Worm (Caenorhabditis elegans) whole organism, L2 larva: ENCODE results near the gene F33G12.6.
A peak's percentile ranks its signal among the peaks of the same experiment; 100 is the strongest.

Experiments
- C34F6.9 ChIP-seq: fragments of 150-350 bp; optimal IDR thresholded peaks from 2 replicates; lab custom pipeline; 2014; ENCODE audit warnings: missing biosample characterization, missing genetic modification characterization
- F13H6.1 ChIP-seq: sonication (generic microtip); optimal IDR thresholded peaks from 2 replicates; lab custom pipeline; 2016; ENCODE audit warnings: missing genetic modification characterization, missing compliant biosample characterization
- R02D3.7 ChIP-seq: fragments of 150-350 bp; optimal IDR thresholded peaks from 2 replicates; lab custom pipeline; 2014; ENCODE audit warnings: missing biosample characterization, missing genetic modification characterization
- Y55F3AM.14 ChIP-seq: fragments of 200-800 bp; sonication (Bioruptor generic); optimal IDR thresholded peaks from 2 replicates; lab custom pipeline; 2018; ENCODE audit warnings: mild to moderate bottlenecking, missing genetic modification characterization, missing compliant biosample characterization
- ZK546.5 ChIP-seq: sonication (generic microtip); optimal IDR thresholded peaks from 2 replicates; lab custom pipeline; 2017; ENCODE audit warnings: missing biosample characterization, missing genetic modification characterization
- alr-1 ChIP-seq: fragments of 150-350 bp; optimal IDR thresholded peaks from 2 replicates; lab custom pipeline; 2014; ENCODE audit warnings: missing biosample characterization, missing genetic modification characterization
- aly-2 ChIP-seq: fragments of 150-350 bp; optimal IDR thresholded peaks from 2 replicates; lab custom pipeline; 2014; ENCODE audit warnings: missing biosample characterization, missing genetic modification characterization
- ama-1 ChIP-seq: fragments of 150-350 bp; optimal IDR thresholded peaks from 2 replicates; lab custom pipeline; 2018; ENCODE audit warnings: inconsistent platforms
- blmp-1 ChIP-seq: sonication (generic microtip); optimal IDR thresholded peaks from 2 replicates; lab custom pipeline; 2017; ENCODE audit warnings: missing genetic modification characterization, mild to moderate bottlenecking, missing compliant biosample characterization, antibody characterized with exemption, moderate library complexity; ENCODE audit not compliant: insufficient read depth
- ceh-16 ChIP-seq: fragments of 150-350 bp; optimal IDR thresholded peaks from 2 replicates; lab custom pipeline; 2014; ENCODE audit warnings: missing biosample characterization, missing genetic modification characterization
- ceh-82 ChIP-seq: fragments of 150-350 bp; optimal IDR thresholded peaks from 2 replicates; lab custom pipeline; 2014; ENCODE audit warnings: missing biosample characterization, missing genetic modification characterization
- crh-2 ChIP-seq: sonication (generic microtip); optimal IDR thresholded peaks from 2 replicates; lab custom pipeline; 2017; ENCODE audit warnings: missing biosample characterization, missing genetic modification characterization
- dmd-4 ChIP-seq: sonication (generic microtip); optimal IDR thresholded peaks from 2 replicates; lab custom pipeline; 2017; ENCODE audit warnings: missing biosample characterization, missing genetic modification characterization
- egl-27 ChIP-seq: sonication (generic microtip); optimal IDR thresholded peaks from 3 replicates; lab custom pipeline; 2017; ENCODE audit warnings: missing biosample characterization, missing genetic modification reagents, missing genetic modification characterization
- elt-1 ChIP-seq: fragments of 150-350 bp; optimal IDR thresholded peaks from 2 replicates; lab custom pipeline; 2014; ENCODE audit warnings: missing biosample characterization, missing genetic modification characterization
- elt-3 ChIP-seq: sonication (generic microtip); optimal IDR thresholded peaks from 2 replicates; lab custom pipeline; 2017; ENCODE audit warnings: missing biosample characterization, missing genetic modification characterization
- fos-1 ChIP-seq: fragments of 150-350 bp; optimal IDR thresholded peaks from 2 replicates; lab custom pipeline; 2014; ENCODE audit warnings: missing biosample characterization, missing genetic modification characterization
- gmeb-1 ChIP-seq: fragments of 150-350 bp; optimal IDR thresholded peaks from 2 replicates; lab custom pipeline; 2014; ENCODE audit warnings: missing biosample characterization, missing genetic modification characterization
- lin-11 ChIP-seq: fragments of 150-350 bp; sonication (generic microtip); optimal IDR thresholded peaks from 2 replicates; lab custom pipeline; 2014; ENCODE audit warnings: missing biosample characterization, missing genetic modification characterization, inconsistent platforms, mixed read lengths
- lin-13 ChIP-seq: fragments of 150-350 bp; optimal IDR thresholded peaks from 2 replicates; lab custom pipeline; 2014; ENCODE audit warnings: missing biosample characterization, missing genetic modification reagents, missing genetic modification characterization
- lin-39 ChIP-seq: fragments of 150-350 bp; optimal IDR thresholded peaks from 2 replicates; lab custom pipeline; 2014; ENCODE audit warnings: missing biosample characterization, missing genetic modification reagents, missing genetic modification characterization
- lsy-2 ChIP-seq, 2 experiments: fragments of 150-350 bp in 1 of 2; sonication (generic microtip) in 1 of 2; optimal IDR thresholded peaks; 2 replicates each; lab custom pipeline; 2014 to 2017; ENCODE audit warnings: missing biosample characterization in 2 of 2, missing genetic modification characterization in 2 of 2
- mab-5 ChIP-seq: fragments of 150-350 bp; optimal IDR thresholded peaks from 2 replicates; lab custom pipeline; 2014; ENCODE audit warnings: missing biosample characterization, missing genetic modification characterization
- mbf-1 ChIP-seq: sonication (generic microtip); optimal IDR thresholded peaks from 2 replicates; lab custom pipeline; 2017; ENCODE audit warnings: missing biosample characterization, missing genetic modification characterization
- nhr-10 ChIP-seq: sonication (generic microtip); optimal IDR thresholded peaks from 2 replicates; lab custom pipeline; 2017; ENCODE audit warnings: missing biosample characterization, missing genetic modification characterization
- nhr-11 ChIP-seq: fragments of 150-350 bp; optimal IDR thresholded peaks from 2 replicates; lab custom pipeline; 2014; ENCODE audit warnings: missing biosample characterization, missing genetic modification characterization
- nhr-12 ChIP-seq: fragments of 150-350 bp; optimal IDR thresholded peaks from 2 replicates; lab custom pipeline; 2014; ENCODE audit warnings: missing biosample characterization, missing genetic modification characterization
- nhr-129 ChIP-seq: fragments of 150-350 bp; optimal IDR thresholded peaks from 2 replicates; lab custom pipeline; 2014; ENCODE audit warnings: missing biosample characterization, missing genetic modification characterization
- nhr-21 ChIP-seq: fragments of 150-350 bp; optimal IDR thresholded peaks from 2 replicates; lab custom pipeline; 2014; ENCODE audit warnings: missing biosample characterization, missing genetic modification characterization
- nhr-23 ChIP-seq: fragments of 150-350 bp; optimal IDR thresholded peaks from 2 replicates; lab custom pipeline; 2014; ENCODE audit warnings: missing biosample characterization, missing genetic modification reagents, missing genetic modification characterization
- nhr-237 ChIP-seq: fragments of 150-350 bp; optimal IDR thresholded peaks from 2 replicates; lab custom pipeline; 2014; ENCODE audit warnings: missing biosample characterization, missing genetic modification characterization
- nhr-25 ChIP-seq: fragments of 150-350 bp; sonication (generic microtip); optimal IDR thresholded peaks from 3 replicates; lab custom pipeline; 2014; ENCODE audit warnings: missing biosample characterization, missing genetic modification characterization
- nhr-6 ChIP-seq: fragments of 150-350 bp; optimal IDR thresholded peaks from 2 replicates; lab custom pipeline; 2014; ENCODE audit warnings: missing biosample characterization, missing genetic modification characterization
- nhr-77 ChIP-seq: fragments of 150-350 bp; optimal IDR thresholded peaks from 2 replicates; lab custom pipeline; 2014; ENCODE audit warnings: missing biosample characterization, missing genetic modification characterization
- peb-1 ChIP-seq: fragments of 150-350 bp; optimal IDR thresholded peaks from 2 replicates; lab custom pipeline; 2014; ENCODE audit warnings: missing biosample characterization, missing genetic modification characterization
- sem-4 ChIP-seq: fragments of 150-350 bp; optimal IDR thresholded peaks from 2 replicates; lab custom pipeline; 2014; ENCODE audit warnings: missing biosample characterization, missing genetic modification reagents, missing genetic modification characterization
- skn-1 ChIP-seq: sonication (generic microtip); optimal IDR thresholded peaks from 2 replicates; lab custom pipeline; 2017; ENCODE audit warnings: missing biosample characterization, missing genetic modification characterization
- sma-3 ChIP-seq: sonication (generic microtip); optimal IDR thresholded peaks from 2 replicates; lab custom pipeline; 2016; ENCODE audit warnings: missing genetic modification reagents, missing genetic modification characterization, missing compliant biosample characterization
- sma-9 ChIP-seq, 2 experiments: fragments of 150-350 bp in 1 of 2; sonication (generic microtip) in 1 of 2; optimal IDR thresholded peaks; 2 replicates each; lab custom pipeline; 2014 to 2016; ENCODE audit warnings: missing genetic modification characterization in 2 of 2, mild to moderate bottlenecking in 1 of 2, missing biosample characterization in 1 of 2, missing compliant biosample characterization in 1 of 2, missing genetic modification reagents in 1 of 2, moderate library complexity in 1 of 2
- snpc-4 ChIP-seq: fragments of 150-350 bp; optimal IDR thresholded peaks from 2 replicates; lab custom pipeline; 2014; ENCODE audit warnings: missing biosample characterization, missing genetic modification characterization
- unc-55 ChIP-seq: fragments of 150-350 bp; sonication (generic microtip); optimal IDR thresholded peaks from 3 replicates; lab custom pipeline; 2014; ENCODE audit warnings: missing biosample characterization, missing genetic modification reagents, missing genetic modification characterization
- unc-62 ChIP-seq: fragments of 150-350 bp; optimal IDR thresholded peaks from 2 replicates; lab custom pipeline; 2014; ENCODE audit warnings: missing biosample characterization, missing genetic modification reagents, missing genetic modification characterization
- zag-1 ChIP-seq: fragments of 150-350 bp; optimal IDR thresholded peaks from 2 replicates; lab custom pipeline; 2014; ENCODE audit warnings: missing biosample characterization, missing genetic modification characterization
- ztf-1 ChIP-seq: fragments of 200-800 bp; sonication (Bioruptor generic); conservative IDR thresholded peaks from 2 replicates; pipeline ENCODE4 v1.3.6; 2022; ENCODE audit warnings: missing genetic modification characterization, missing compliant biosample characterization
- ztf-11 ChIP-seq: sonication (generic microtip); optimal IDR thresholded peaks from 2 replicates; lab custom pipeline; 2017; ENCODE audit warnings: missing biosample characterization, missing genetic modification characterization
- ztf-4 ChIP-seq: fragments of 150-350 bp; optimal IDR thresholded peaks from 2 replicates; lab custom pipeline; 2014; ENCODE audit warnings: missing biosample characterization, missing genetic modification characterization

F33G12.6 gene

DNA sequence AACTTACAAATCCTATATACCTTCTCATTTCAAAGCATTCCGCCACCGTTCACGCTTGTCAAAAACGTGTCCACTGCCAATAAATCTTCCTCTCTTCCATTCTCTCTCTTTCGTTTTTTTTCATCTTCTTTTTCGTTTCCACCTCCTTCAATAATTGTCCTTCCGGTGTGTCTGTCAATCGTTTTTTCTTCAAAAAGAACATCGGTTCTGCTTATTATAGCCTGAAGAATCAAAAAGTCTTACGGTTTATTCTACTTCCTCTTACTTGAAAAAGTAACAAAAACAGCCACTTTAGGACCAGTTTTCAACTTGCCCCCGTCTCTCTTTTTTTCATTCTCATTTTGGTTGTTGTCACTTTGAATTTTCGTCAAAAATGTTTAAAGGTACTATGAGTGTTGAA is 466 bp upstream of the F33G12.6 start (continued):
- TF ChIP-seq Y55F3AM.14 (no peak), ztf-11 (tag; lab: Kevin White, UChicago) (no peak), mab-5 (tag; lab: Kevin White, UChicago) (peak; percentile 62), unc-55 (no peak), nhr-129 (peak; percentile 5), gmeb-1 (tag; lab: Kevin White, UChicago) (no peak), ZK546.5 (tag; lab: Kevin White, UChicago) (no peak), lin-13 (GFP tag; lab: Kevin White, UChicago) (no peak), sma-3 (GFP tag; lab: Kevin White, UChicago) (peak; percentile 21), zag-1 (tag; lab: Kevin White, UChicago) (no peak), sem-4 (peak; percentile 31), skn-1 (tag; lab: Kevin White, UChicago) (no peak), C34F6.9 (tag; lab: Kevin White, UChicago) (peak; percentile 2), unc-62 (no peak), lin-39 (tag; lab: Kevin White, UChicago) (no peak), ceh-82 (tag; lab: Kevin White, UChicago) (no peak), nhr-11 (tag; lab: Kevin White, UChicago) (no peak), mbf-1 (tag; lab: Kevin White, UChicago) (no peak), R02D3.7 (no peak)

DNA sequence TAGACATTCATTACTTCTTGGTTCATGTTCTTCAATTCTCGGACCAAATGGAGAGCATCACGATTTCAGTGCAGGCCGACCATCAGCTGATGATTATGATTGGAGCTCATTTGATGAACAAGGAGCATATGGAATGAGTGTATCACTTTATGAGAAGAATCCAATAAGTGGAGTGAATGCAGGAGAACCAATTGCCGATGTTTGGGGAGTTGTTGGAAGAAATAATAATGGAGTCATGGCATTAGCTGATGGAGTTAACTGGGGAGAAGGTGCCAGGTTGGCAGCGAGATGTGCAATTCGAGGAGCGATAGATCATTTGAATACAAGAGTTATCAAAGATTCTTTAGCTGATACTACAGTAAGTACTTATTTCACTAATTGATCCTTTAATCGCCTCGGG is 1.1 kb downstream of the F33G12.6 start:
- no peak for TF ChIP-seq nhr-10 (tag; lab: Kevin White, UChicago)
- TF ChIP-seq ama-1 (lab: Kevin White, UChicago): no peak
- no peak for TF ChIP-seq elt-3 (tag; lab: Kevin White, UChicago)
- TF ChIP-seq peb-1 (tag; lab: Kevin White, UChicago): no peak
- TF ChIP-seq blmp-1 (tag; lab: Kevin White, UChicago): no peak
- TF ChIP-seq nhr-12: no peak
- no peak for TF ChIP-seq nhr-25
- no peak for TF ChIP-seq ztf-1 (GFP tag; lab: Robert Waterston, UW)
- TF ChIP-seq nhr-129: no peak
- TF ChIP-seq lin-39 (tag; lab: Kevin White, UChicago): no peak
- no peak for TF ChIP-seq lsy-2 (tag; optimal IDR thresholded peaks at IDR 0.05; lab: Kevin White, UChicago)

DNA sequence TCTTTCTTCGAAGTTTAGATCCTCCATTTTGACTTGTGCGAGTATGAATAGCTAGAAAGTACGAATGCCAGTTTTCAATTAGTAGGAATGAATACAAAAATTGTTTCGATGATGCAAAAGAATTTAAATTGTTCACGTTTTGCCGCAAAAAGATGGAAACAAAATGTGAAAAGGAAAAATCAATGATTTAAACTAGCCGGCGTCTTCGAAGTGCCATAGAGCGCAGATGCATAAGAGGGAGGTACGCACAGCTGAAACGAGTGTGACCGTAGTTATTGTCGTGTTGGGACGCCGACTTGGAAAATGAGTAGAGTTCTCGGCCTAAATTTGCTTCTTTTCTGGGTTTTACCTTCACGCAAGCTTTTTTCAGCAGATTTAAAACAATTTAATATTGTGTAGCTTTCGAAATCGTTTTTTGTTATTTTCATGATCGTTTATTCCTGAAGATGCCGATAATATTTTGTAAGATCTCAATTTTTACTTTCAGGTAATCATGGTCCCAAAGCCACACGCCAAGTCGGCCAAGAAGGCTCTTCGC is 5.5 kb downstream of the F33G12.6 start, which contains the start of the genes ify-1 and rpl-22:
Gene ify-1 (minus strand): TSS at position 51 of the 538 bp plus-strand sequence.
Gene rpl-22 (plus strand): TSS at position 488 of the 538 bp plus-strand sequence.
- TF ChIP-seq ztf-11 (tag; lab: Kevin White, UChicago) (no peak), ceh-82 (tag; lab: Kevin White, UChicago) (peak; percentile 73), peb-1 (tag; lab: Kevin White, UChicago) (no peak), Y55F3AM.14 (peak; percentile 28), nhr-77 (peak; percentile 76), crh-2 (tag; lab: Kevin White, UChicago) (peak; percentile 98), alr-1 (tag; lab: Kevin White, UChicago) (no peak), aly-2 (no peak), sma-9 (GFP tag; optimal IDR thresholded peaks at IDR 0.05; lab: Kevin White, UChicago) (peak; percentile 94), sma-9 (tag; optimal IDR thresholded peaks at IDR 0.05; lab: Kevin White, UChicago) (no peak), nhr-11 (tag; lab: Kevin White, UChicago) (peak; percentile 37), C34F6.9 (tag; lab: Kevin White, UChicago) (peak; percentile 96), snpc-4 (tag; lab: Kevin White, UChicago) (peak; percentile 94), sma-3 (GFP tag; lab: Kevin White, UChicago) (peak; percentile 94), unc-55 (peak; percentile 99), lin-13 (GFP tag; lab: Kevin White, UChicago) (peak; percentile 95), ztf-1 (GFP tag; lab: Robert Waterston, UW) (no peak), elt-1 (tag; lab: Kevin White, UChicago) (no peak), lin-11 (peak; percentile 96), nhr-10 (tag; lab: Kevin White, UChicago) (peak; percentile 34), zag-1 (tag; lab: Kevin White, UChicago) (peak; percentile 78), nhr-21 (peak; percentile 94), sem-4 (peak; percentile 93), nhr-23 (tag; lab: Kevin White, UChicago) (no peak), mab-5 (tag; lab: Kevin White, UChicago) (peak; percentile 90), fos-1 (tag; lab: Kevin White, UChicago) (peak; percentile 83), ceh-16 (tag; lab: Kevin White, UChicago) (peak; percentile 71), dmd-4 (tag; lab: Kevin White, UChicago) (no peak), nhr-237 (tag; lab: Kevin White, UChicago) (no peak), blmp-1 (tag; lab: Kevin White, UChicago) (peak; percentile 86), nhr-12 (no peak), egl-27 (peak; percentile 39), ztf-4 (tag; lab: Kevin White, UChicago) (peak; percentile 90), elt-3 (tag; lab: Kevin White, UChicago) (no peak), skn-1 (tag; lab: Kevin White, UChicago) (no peak), R02D3.7 (peak; percentile 43), F13H6.1 (peak; percentile 92), unc-62 (peak; percentile 47), nhr-129 (peak; percentile 98), lin-39 (tag; lab: Kevin White, UChicago) (no peak), lsy-2 (tag; optimal IDR thresholded peaks at IDR 0.05; lab: Kevin White, UChicago) (peak; percentile 98 to 100), nhr-6 (peak; percentile 89), mbf-1 (tag; lab: Kevin White, UChicago) (no peak)
